Worm (Caenorhabditis elegans) whole organism, early embryonic: Measurements from ENCODE around the gene ZK867.2.

ENCODE experiments used
- ama-1 ChIP-seq: fragments of 150-350 bp; optimal IDR thresholded peaks from 2 replicates; lab custom pipeline; 2014
- ceh-36 ChIP-seq: sonication (generic microtip); optimal IDR thresholded peaks from 2 replicates; lab custom pipeline; 2016; ENCODE audit warnings: missing genetic modification characterization, inconsistent platforms, missing compliant biosample characterization
- ets-7 ChIP-seq: sonication (generic microtip); optimal IDR thresholded peaks from 2 replicates; lab custom pipeline; 2016; ENCODE audit warnings: missing genotype, missing genetic modification characterization, missing compliant biosample characterization
- flt-1 ChIP-seq: fragments of 200-800 bp; sonication (Bioruptor generic); IDR thresholded peaks from 2 replicates; pipeline ENCODE4 v1.3.6; 2022; ENCODE audit warnings: missing genetic modification characterization, missing compliant biosample characterization
- pes-1 ChIP-seq: fragments of 200-800 bp; sonication (Bioruptor generic); IDR thresholded peaks from 2 replicates; pipeline ENCODE4 v1.3.6; 2022; ENCODE audit warnings: missing genetic modification reagents, missing genetic modification characterization, missing compliant biosample characterization

ce11 chrX:7224510-7224909 lies 18.0 kb downstream of the ZK867.2 start:
- no peak for TF ChIP-seq ama-1 (lab: Kevin White, UChicago)
- TF ChIP-seq pes-1 = peak; percentile 29; the same call in 1 of the 2 replicates
- TF ChIP-seq flt-1 (GFP tag; lab: Robert Waterston, UW) = no peak
- no peak for TF ChIP-seq ceh-36 (tag; lab: Kevin White, UChicago)
- TF ChIP-seq ets-7 (tag; lab: Kevin White, UChicago) = no peak
